Worm (Caenorhabditis elegans) whole organism, mixed stage, embryonic: ENCODE data around the gene twk-26.
A peak's percentile ranks its signal among the peaks of the same experiment; 100 is the strongest.

Experiments
- M03D4.4 ChIP-seq: sonication (generic microtip); optimal IDR thresholded peaks from 2 replicates; lab custom pipeline; 2017; ENCODE audit warnings: mild to moderate bottlenecking, missing genetic modification characterization, missing compliant biosample characterization
- bed-3 ChIP-seq: fragments of 200-800 bp; sonication (Bioruptor generic); optimal IDR thresholded peaks from 3 replicates; lab custom pipeline; 2018; ENCODE audit warnings: mild to moderate bottlenecking, missing genetic modification characterization, moderate library complexity, missing compliant biosample characterization
- blmp-1 ChIP-seq: fragments of 150-350 bp; optimal IDR thresholded peaks from 2 replicates; lab custom pipeline; 2014; ENCODE audit warnings: missing biosample characterization, missing genetic modification characterization
- ceh-39 ChIP-seq: fragments of 150-350 bp; optimal IDR thresholded peaks from 2 replicates; lab custom pipeline; 2014; ENCODE audit warnings: missing biosample characterization, missing genetic modification characterization
- ceh-43 ChIP-seq: fragments of 200-800 bp; sonication (Bioruptor generic); optimal IDR thresholded peaks from 2 replicates; lab custom pipeline; 2018; ENCODE audit warnings: mild to moderate bottlenecking, missing genetic modification characterization, moderate library complexity, missing compliant biosample characterization
- ceh-83 ChIP-seq: fragments of 200-800 bp; sonication (Bioruptor generic); optimal IDR thresholded peaks from 2 replicates; lab custom pipeline; 2018; ENCODE audit warnings: mild to moderate bottlenecking, missing genetic modification characterization, missing compliant biosample characterization
- ces-1 ChIP-seq: fragments of 150-350 bp; optimal IDR thresholded peaks from 2 replicates; lab custom pipeline; 2014; ENCODE audit warnings: missing biosample characterization, missing genetic modification reagents, missing genetic modification characterization
- cnd-1 ChIP-seq: fragments of 200-800 bp; sonication (Bioruptor generic); optimal IDR thresholded peaks from 2 replicates; lab custom pipeline; 2018; ENCODE audit warnings: mild to moderate bottlenecking, missing genetic modification characterization, missing compliant biosample characterization
- drap-1 ChIP-seq: fragments of 200-800 bp; sonication (Bioruptor generic); optimal IDR thresholded peaks from 3 replicates; lab custom pipeline; 2018; ENCODE audit warnings: mild to moderate bottlenecking, missing genetic modification characterization, missing compliant biosample characterization
- elt-1 ChIP-seq: sonication (generic microtip); optimal IDR thresholded peaks from 2 replicates; lab custom pipeline; 2017; ENCODE audit warnings: missing genetic modification characterization, mild to moderate bottlenecking, missing compliant biosample characterization, antibody characterized with exemption, moderate library complexity, borderline replicate concordance; ENCODE audit not compliant: insufficient read depth
- elt-3 ChIP-seq: fragments of 150-350 bp; optimal IDR thresholded peaks from 2 replicates; lab custom pipeline; 2014; ENCODE audit warnings: missing biosample characterization, missing genetic modification characterization
- flh-1 ChIP-seq: fragments of 200-800 bp; sonication (Bioruptor generic); optimal IDR thresholded peaks from 2 replicates; lab custom pipeline; 2018; ENCODE audit warnings: mild to moderate bottlenecking, missing genetic modification characterization, moderate library complexity, missing compliant biosample characterization
- ham-2 ChIP-seq: fragments of 200-800 bp; sonication (Bioruptor generic); optimal IDR thresholded peaks from 2 replicates; lab custom pipeline; 2018; ENCODE audit warnings: mild to moderate bottlenecking, missing genetic modification characterization, missing compliant biosample characterization
- hlh-1 ChIP-seq: fragments of 150-350 bp; optimal IDR thresholded peaks from 2 replicates; lab custom pipeline; 2014; ENCODE audit warnings: missing biosample characterization, missing genetic modification reagents, missing genetic modification characterization
- lin-13 ChIP-seq: fragments of 150-350 bp; optimal IDR thresholded peaks from 2 replicates; lab custom pipeline; 2014; ENCODE audit warnings: missing biosample characterization, missing genetic modification characterization
- lin-32 ChIP-seq: fragments of 200-800 bp; sonication (Bioruptor generic); optimal IDR thresholded peaks from 2 replicates; lab custom pipeline; 2018; ENCODE audit warnings: mild to moderate bottlenecking, missing genetic modification characterization, missing compliant biosample characterization
- lsy-2 ChIP-seq: fragments of 150-350 bp; optimal IDR thresholded peaks from 2 replicates; lab custom pipeline; 2014; ENCODE audit warnings: missing biosample characterization, missing genetic modification characterization
- mab-5 ChIP-seq: fragments of 150-350 bp; optimal IDR thresholded peaks from 2 replicates; lab custom pipeline; 2014; ENCODE audit warnings: missing biosample characterization, missing genetic modification characterization
- mep-1 ChIP-seq: fragments of 150-350 bp; optimal IDR thresholded peaks from 2 replicates; lab custom pipeline; 2017; ENCODE audit warnings: missing biosample characterization, missing genetic modification reagents, missing genetic modification characterization, inconsistent platforms
- mls-2 ChIP-seq: sonication (generic microtip); optimal IDR thresholded peaks from 2 replicates; lab custom pipeline; 2016; ENCODE audit warnings: mild to moderate bottlenecking, missing genetic modification characterization, moderate library complexity, missing compliant biosample characterization
- nhr-12 ChIP-seq: fragments of 150-350 bp; optimal IDR thresholded peaks from 2 replicates; lab custom pipeline; 2014; ENCODE audit warnings: missing biosample characterization, missing genetic modification characterization
- nhr-2 ChIP-seq: fragments of 150-350 bp; optimal IDR thresholded peaks from 2 replicates; lab custom pipeline; 2014; ENCODE audit warnings: missing biosample characterization, missing genetic modification characterization
- nhr-237 ChIP-seq: fragments of 150-350 bp; optimal IDR thresholded peaks from 2 replicates; lab custom pipeline; 2014; ENCODE audit warnings: missing biosample characterization, missing genetic modification characterization
- nhr-28 ChIP-seq: fragments of 150-350 bp; optimal IDR thresholded peaks from 2 replicates; lab custom pipeline; 2014; ENCODE audit warnings: missing biosample characterization, missing genetic modification characterization
- nhr-76 ChIP-seq: sonication (generic microtip); optimal IDR thresholded peaks from 2 replicates; lab custom pipeline; 2017; ENCODE audit warnings: missing biosample characterization, missing genetic modification characterization
- pha-4 ChIP-seq: fragments of 150-350 bp; optimal IDR thresholded peaks from 2 replicates; lab custom pipeline; 2018; ENCODE audit warnings: missing biosample characterization, missing genetic modification reagents, missing genetic modification characterization
- sem-2 ChIP-seq: fragments of 200-800 bp; sonication (Bioruptor generic); optimal IDR thresholded peaks from 2 replicates; lab custom pipeline; 2018; ENCODE audit warnings: mild to moderate bottlenecking, missing genetic modification characterization, missing compliant biosample characterization
- snpc-4 ChIP-seq: fragments of 150-350 bp; optimal IDR thresholded peaks from 2 replicates; lab custom pipeline; 2014; ENCODE audit warnings: missing biosample characterization, missing genetic modification characterization
- sptf-1 ChIP-seq: sonication (generic microtip); optimal IDR thresholded peaks from 2 replicates; lab custom pipeline; 2017; ENCODE audit warnings: mild to moderate bottlenecking, missing genetic modification characterization, moderate library complexity, missing compliant biosample characterization
- tbx-8 ChIP-seq: fragments of 200-800 bp; sonication (Bioruptor generic); optimal IDR thresholded peaks from 2 replicates; lab custom pipeline; 2018; ENCODE audit warnings: mild to moderate bottlenecking, missing genetic modification characterization, moderate library complexity, missing compliant biosample characterization
- unc-120 ChIP-seq: sonication (generic microtip); optimal IDR thresholded peaks from 2 replicates; lab custom pipeline; 2017; ENCODE audit warnings: missing genetic modification characterization, missing compliant biosample characterization; ENCODE audit not compliant: poor library complexity, severe bottlenecking
- unc-39 ChIP-seq: fragments of 150-350 bp; optimal IDR thresholded peaks from 2 replicates; lab custom pipeline; 2014; ENCODE audit warnings: missing biosample characterization, missing genetic modification characterization
- unc-62 ChIP-seq: fragments of 150-350 bp; optimal IDR thresholded peaks from 2 replicates; lab custom pipeline; 2014; ENCODE audit warnings: missing biosample characterization, missing genetic modification reagents, missing genetic modification characterization
- zip-8 ChIP-seq: fragments of 150-350 bp; optimal IDR thresholded peaks from 2 replicates; lab custom pipeline; 2014; ENCODE audit warnings: missing biosample characterization, missing genetic modification characterization
- ztf-11 ChIP-seq: fragments of 150-350 bp; optimal IDR thresholded peaks from 2 replicates; lab custom pipeline; 2014; ENCODE audit warnings: missing biosample characterization, missing genetic modification characterization

The twk-26 gene

DNA sequence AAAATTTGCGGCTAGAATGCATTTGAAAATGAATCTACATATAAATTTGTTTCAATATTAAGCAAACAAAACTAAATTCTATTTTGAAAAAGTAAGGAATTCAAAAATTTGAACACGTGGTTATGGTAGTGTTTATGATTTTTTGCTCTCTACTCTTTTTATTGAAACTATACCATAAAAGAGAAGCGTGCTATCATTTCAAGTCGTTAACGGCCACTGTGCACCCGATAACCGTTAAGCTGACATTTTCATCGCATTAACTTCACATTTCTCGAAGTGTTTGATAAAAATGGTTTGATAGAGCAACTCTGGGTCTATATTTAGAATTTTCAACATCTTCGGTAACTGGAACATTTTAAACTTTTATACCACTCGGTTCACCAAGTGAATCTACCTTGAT is at the start of gene twk-26:
Gene twk-26, minus strand, starts transcription at position 23 of the 400 bp plus-strand sequence.
- TF ChIP-seq sem-2 (GFP tag; lab: Kevin White, UChicago), result no peak
- no peak for TF ChIP-seq ztf-11
- no peak for TF ChIP-seq lsy-2 (tag; lab: Kevin White, UChicago)
- no peak for TF ChIP-seq ceh-39 (tag; lab: Kevin White, UChicago)
- no peak for TF ChIP-seq pha-4
- TF ChIP-seq bed-3 (GFP tag; lab: Kevin White, UChicago), result no peak
- TF ChIP-seq hlh-1 (tag; lab: Kevin White, UChicago), result no peak
- no peak for TF ChIP-seq ces-1 (GFP tag; lab: Kevin White, UChicago)
- no peak for TF ChIP-seq mab-5
- TF ChIP-seq nhr-237 (tag; lab: Kevin White, UChicago), result no peak
- no peak for TF ChIP-seq cnd-1 (tag; lab: Kevin White, UChicago)
- no peak for TF ChIP-seq tbx-8 (GFP tag; lab: Kevin White, UChicago)
- no peak for TF ChIP-seq snpc-4 (tag; lab: Kevin White, UChicago)
- no peak for TF ChIP-seq ceh-43 (GFP tag; lab: Kevin White, UChicago)
- TF ChIP-seq, all 35 proteins: peak for 0

DNA sequence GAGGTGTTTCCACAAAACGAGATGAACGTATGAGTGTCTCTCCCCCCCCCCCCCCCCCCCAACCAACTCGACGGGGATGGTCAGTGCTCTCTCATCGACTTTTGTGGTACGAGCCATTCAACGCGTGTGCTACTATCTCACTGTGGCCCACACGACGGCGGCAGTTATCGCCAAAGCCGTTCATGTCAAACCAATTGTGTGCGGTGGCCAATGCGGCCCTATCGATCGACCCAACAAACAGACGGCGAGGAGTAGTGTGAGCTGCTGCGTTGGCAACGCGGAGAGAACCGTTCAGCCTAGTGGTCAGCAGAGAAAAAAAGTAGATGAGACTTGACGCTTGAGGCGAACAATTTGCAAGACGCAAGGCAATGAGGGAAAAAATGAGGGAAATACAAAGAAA is 48.2 kb upstream of the twk-26 start:
- TF ChIP-seq pha-4, result peak; percentile 32
- peak; percentile 18 for TF ChIP-seq ceh-39 (tag; lab: Kevin White, UChicago)
- no peak for TF ChIP-seq blmp-1
- peak; percentile 13 for TF ChIP-seq ceh-83 (GFP tag; lab: Kevin White, UChicago)
- peak; percentile 54 for TF ChIP-seq M03D4.4 (tag; lab: Kevin White, UChicago)
- peak; percentile 62 for TF ChIP-seq sptf-1 (tag; lab: Kevin White, UChicago)
- peak; percentile 25 for TF ChIP-seq ham-2 (GFP tag; lab: Kevin White, UChicago)
- TF ChIP-seq mls-2 (tag; lab: Kevin White, UChicago), result peak; percentile 79
- TF ChIP-seq cnd-1 (tag; lab: Kevin White, UChicago), result peak; percentile 57
- TF ChIP-seq lin-32 (GFP tag; lab: Kevin White, UChicago), result peak; percentile 21
- TF ChIP-seq ces-1 (GFP tag; lab: Kevin White, UChicago), result no peak

DNA sequence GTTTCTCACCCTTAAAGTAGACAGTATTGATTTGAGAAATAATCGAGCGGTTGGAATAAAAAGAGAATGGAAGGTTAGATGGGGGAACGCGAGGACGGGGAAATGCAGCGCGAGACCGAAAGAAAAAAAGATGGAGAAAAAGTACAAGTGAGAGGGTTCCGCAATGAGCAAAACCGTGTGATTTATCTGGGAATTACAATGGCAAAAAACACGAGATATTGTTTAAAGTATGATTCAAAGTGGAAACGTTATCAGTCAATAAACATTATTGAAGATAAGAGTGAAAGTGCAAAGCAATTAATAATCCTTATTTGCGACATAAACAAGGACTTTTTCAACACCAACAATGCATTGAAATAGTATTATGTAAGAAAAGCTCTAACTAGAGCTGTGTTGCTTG is 47.5 kb upstream of the twk-26 start, which contains the start of gene ztf-13:
Gene ztf-13, minus strand, starts transcription at position 11 of the 400 bp plus-strand sequence.
- no peak for TF ChIP-seq pha-4
- TF ChIP-seq elt-3 (tag; lab: Kevin White, UChicago), result no peak
- TF ChIP-seq snpc-4 (tag; lab: Kevin White, UChicago), result no peak
- no peak for TF ChIP-seq nhr-12
- no peak for TF ChIP-seq nhr-2
- TF ChIP-seq bed-3 (GFP tag; lab: Kevin White, UChicago), result no peak
- TF ChIP-seq tbx-8 (GFP tag; lab: Kevin White, UChicago), result no peak
- no peak for TF ChIP-seq ceh-83 (GFP tag; lab: Kevin White, UChicago)
- TF ChIP-seq cnd-1 (tag; lab: Kevin White, UChicago), result no peak
- no peak for TF ChIP-seq drap-1 (GFP tag; lab: Kevin White, UChicago)
- TF ChIP-seq sptf-1 (tag; lab: Kevin White, UChicago), result no peak
- TF ChIP-seq unc-39 (tag; lab: Kevin White, UChicago), result no peak
- no peak for TF ChIP-seq unc-120 (tag; lab: Kevin White, UChicago)

DNA sequence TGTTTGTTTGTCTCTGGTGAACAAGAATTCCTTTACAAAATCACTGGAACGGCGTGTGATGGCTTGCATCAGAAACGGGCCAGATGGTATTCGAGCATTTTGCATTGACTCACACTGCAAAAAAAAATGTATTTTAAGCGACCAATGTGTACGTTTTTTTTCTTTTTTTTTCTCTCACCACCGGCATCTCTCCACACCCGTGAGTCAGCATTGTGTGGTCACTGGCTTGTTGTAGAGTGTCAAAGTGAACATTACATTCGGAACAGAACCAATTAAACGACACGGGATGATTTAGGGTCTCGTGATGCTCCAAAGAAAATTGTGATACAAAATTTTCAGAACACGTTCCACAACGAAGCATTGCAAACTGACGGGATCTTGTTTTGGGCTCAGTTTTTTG is 46.9 kb upstream of the twk-26 start:
- no peak for TF ChIP-seq cnd-1 (tag; lab: Kevin White, UChicago)
- no peak for TF ChIP-seq bed-3 (GFP tag; lab: Kevin White, UChicago)
- no peak for TF ChIP-seq nhr-12

DNA sequence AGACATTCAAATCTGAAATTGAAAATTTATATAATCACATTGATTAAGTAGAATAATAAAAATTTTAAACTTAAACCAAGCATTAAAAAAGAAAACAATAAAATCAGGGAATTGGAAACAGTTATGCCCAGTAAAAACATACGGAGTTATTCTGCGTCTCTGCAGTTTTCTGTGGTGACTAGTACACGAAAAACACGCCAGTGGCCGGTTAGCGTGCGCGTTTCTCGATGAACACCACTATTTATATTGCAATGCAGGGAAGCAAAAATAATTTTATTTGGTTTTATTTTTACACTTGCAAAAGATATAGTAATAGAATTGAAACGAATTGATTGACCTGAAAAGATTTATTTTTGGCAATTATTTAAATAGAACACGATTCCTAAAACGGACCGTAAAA is 45.2 kb upstream of the twk-26 start, which contains the start of gene sec-3:
Gene sec-3, minus strand, starts transcription at position 21 of the 400 bp plus-strand sequence.
- TF ChIP-seq sptf-1 (tag; lab: Kevin White, UChicago), result peak; percentile 82
- no peak for TF ChIP-seq nhr-2
- no peak for TF ChIP-seq nhr-76 (tag; lab: Kevin White, UChicago)
- peak; percentile 9 for TF ChIP-seq ztf-11
- TF ChIP-seq elt-3 (tag; lab: Kevin White, UChicago), result peak; percentile 10
- TF ChIP-seq unc-62 (GFP tag; lab: Kevin White, UChicago), result peak; percentile 14
- TF ChIP-seq bed-3 (GFP tag; lab: Kevin White, UChicago), result no peak
- peak; percentile 20 for TF ChIP-seq tbx-8 (GFP tag; lab: Kevin White, UChicago)
- peak; percentile 88 for TF ChIP-seq lin-13 (tag; lab: Kevin White, UChicago)
- TF ChIP-seq lin-32 (GFP tag; lab: Kevin White, UChicago), result no peak
- peak; percentile 73 for TF ChIP-seq lsy-2 (tag; lab: Kevin White, UChicago)
- no peak for TF ChIP-seq ceh-39 (tag; lab: Kevin White, UChicago)
- TF ChIP-seq snpc-4 (tag; lab: Kevin White, UChicago), result no peak
- peak; percentile 34 for TF ChIP-seq unc-120 (tag; lab: Kevin White, UChicago)
- no peak for TF ChIP-seq zip-8
- peak; percentile 59 for TF ChIP-seq ceh-43 (GFP tag; lab: Kevin White, UChicago)
- no peak for TF ChIP-seq flh-1
- peak; percentile 65 for TF ChIP-seq nhr-237 (tag; lab: Kevin White, UChicago)
- no peak for TF ChIP-seq nhr-28 (tag; lab: Kevin White, UChicago)
- peak; percentile 70 for TF ChIP-seq drap-1 (GFP tag; lab: Kevin White, UChicago)
- peak; percentile 72 for TF ChIP-seq pha-4
- TF ChIP-seq elt-1, result no peak
- peak; percentile 72 for TF ChIP-seq ces-1 (GFP tag; lab: Kevin White, UChicago)
- peak; percentile 77 for TF ChIP-seq hlh-1 (tag; lab: Kevin White, UChicago)
- peak; percentile 90 for TF ChIP-seq mep-1 (tag; lab: Kevin White, UChicago)
- peak; percentile 27 for TF ChIP-seq ham-2 (GFP tag; lab: Kevin White, UChicago)
- TF ChIP-seq ceh-83 (GFP tag; lab: Kevin White, UChicago), result peak; percentile 57
- TF ChIP-seq mab-5, result peak; percentile 28
- TF ChIP-seq mls-2 (tag; lab: Kevin White, UChicago), result peak; percentile 79
- TF ChIP-seq cnd-1 (tag; lab: Kevin White, UChicago), result peak; percentile 72
- TF ChIP-seq unc-39 (tag; lab: Kevin White, UChicago), result no peak
- TF ChIP-seq sem-2 (GFP tag; lab: Kevin White, UChicago), result no peak
- peak; percentile 67 for TF ChIP-seq M03D4.4 (tag; lab: Kevin White, UChicago)
- TF ChIP-seq blmp-1, result no peak
- TF ChIP-seq nhr-12, result no peak
